In genomic region chr3R:20558106-20558489, dm6 we compare ENCODE assay signal across 2 fruit fly cellular contexts.
TF ChIP-seq lines count a peak whose summit lies in the region.

No protein-coding gene starts in this region.

TF ChIP-seq in whole organism, embryonic, 481 proteins besides CTCF, POLR2A, EP300 and RAD21 (continued from another document and continues in another):
- TF ChIP-seq vnd (GFP tag; IDR thresholded peaks at IDR 0.05; lab: Robert Waterston, UW; ENCODE audit: partially characterized antibody) = peak; percentile 23; the same call in 1 of the 3 replicates
- 0 out of 2 replicates have a peak, but pooled peaks have one; percentile 22 for TF ChIP-seq CG5953 (GFP tag; IDR thresholded peaks at IDR 0.05; lab: Robert Waterston, UW)
- peak; percentile 61 for TF ChIP-seq CG6791 (GFP tag; IDR thresholded peaks at IDR 0.05; lab: Robert Waterston, UW; ENCODE audit: partially characterized antibody)
- TF ChIP-seq CG31224 (GFP tag; IDR thresholded peaks at IDR 0.05; lab: Robert Waterston, UW) = peak; percentile 25; the same call in 1 of the 2 replicates
- no peak for TF ChIP-seq Chrac-16 (GFP tag; optimal IDR thresholded peaks at IDR 0.05; lab: Kevin White, UChicago)
- no peak for TF ChIP-seq fd64A (GFP tag; optimal IDR thresholded peaks at IDR 0.05; lab: Kevin White, UChicago)
- TF ChIP-seq CG8765 (GFP tag; IDR thresholded peaks at IDR 0.05; lab: Robert Waterston, UW) = peak; percentile 17; the same call in 1 of the 2 replicates
- peak in 1 of 2 experiments; percentile 23 for TF ChIP-seq Hr51 (GFP tag; optimal IDR thresholded peaks at IDR 0.05; lab: Kevin White, UChicago)
- TF ChIP-seq tap (tag; optimal IDR thresholded peaks at IDR 0.05; lab: Kevin White, UChicago) = no peak
- TF ChIP-seq CG9437 (GFP tag; optimal IDR thresholded peaks at IDR 0.05; lab: Kevin White, UChicago) = peak; percentile 13
- peak; percentile 9; the same call in 1 of the 2 replicates for TF ChIP-seq ssp (GFP tag; IDR thresholded peaks at IDR 0.05; lab: Robert Waterston, UW)
- TF ChIP-seq H2.0 (GFP tag; IDR thresholded peaks at IDR 0.05; lab: Robert Waterston, UW) = peak; percentile 20; the same call in 1 of the 2 replicates
- TF ChIP-seq ci (GFP tag; IDR thresholded peaks at IDR 0.05; lab: Robert Waterston, UW) = peak; percentile 59
- peak; percentile 19 for TF ChIP-seq Sox100B (GFP tag; optimal IDR thresholded peaks at IDR 0.05; lab: Kevin White, UChicago)
- TF ChIP-seq dysf (GFP tag; IDR thresholded peaks at IDR 0.05; lab: Robert Waterston, UW) = no peak
- peak; percentile 76 for TF ChIP-seq CG9932 (GFP tag; IDR thresholded peaks at IDR 0.05; lab: Robert Waterston, UW)
- TF ChIP-seq Poxn (GFP tag; IDR thresholded peaks at IDR 0.05; lab: Robert Waterston, UW) = no peak
- TF ChIP-seq Ssrp (tag; optimal IDR thresholded peaks at IDR 0.05; lab: Kevin White, UChicago) = peak; percentile 4
- peak; percentile 27 for TF ChIP-seq CG17328 (GFP tag; IDR thresholded peaks at IDR 0.05; lab: Robert Waterston, UW)
- peak; percentile 70 for TF ChIP-seq NFAT (GFP tag; IDR thresholded peaks at IDR 0.05; lab: Robert Waterston, UW)
- TF ChIP-seq CG2875 (GFP tag; optimal IDR thresholded peaks at IDR 0.05; lab: Kevin White, UChicago) = peak; percentile 1
- peak; percentile 50 for TF ChIP-seq sens (GFP tag; lab: Kevin White, UChicago)
- no peak for TF ChIP-seq mam (GFP tag; optimal IDR thresholded peaks at IDR 0.05; lab: Kevin White, UChicago)
- TF ChIP-seq Ets97D (GFP tag; optimal IDR thresholded peaks at IDR 0.05; lab: Kevin White, UChicago) = peak; percentile 43
- no peak for TF ChIP-seq CG13123 (GFP tag; optimal IDR thresholded peaks at IDR 0.05; lab: Kevin White, UChicago)
- TF ChIP-seq Bdp1 (GFP tag; optimal IDR thresholded peaks at IDR 0.05; lab: Kevin White, UChicago) = no peak
- TF ChIP-seq Neu2 (GFP tag; optimal IDR thresholded peaks at IDR 0.05; lab: Kevin White, UChicago; ENCODE audit: borderline replicate concordance) = no peak
- peak; percentile 68 for TF ChIP-seq CG3847 (GFP tag; IDR thresholded peaks at IDR 0.05; lab: Robert Waterston, UW)
- peak; percentile 7 for TF ChIP-seq Sin3A (optimal IDR thresholded peaks at IDR 0.05; lab: Kevin White, UChicago)
- no peak for TF ChIP-seq stc (GFP tag; IDR thresholded peaks at IDR 0.05; lab: Robert Waterston, UW)
- peak; percentile 71 for TF ChIP-seq Sry-δ (GFP tag; optimal IDR thresholded peaks at IDR 0.05; lab: Kevin White, UChicago)
- peak; percentile 7 for TF ChIP-seq zfh2 (GFP tag; optimal IDR thresholded peaks at IDR 0.05; lab: Kevin White, UChicago)
- TF ChIP-seq MBD-R2 (GFP tag; IDR thresholded peaks at IDR 0.05; lab: Robert Waterston, UW) = peak; percentile 76
- TF ChIP-seq CG18619 (GFP tag; optimal IDR thresholded peaks at IDR 0.05; lab: Kevin White, UChicago) = no peak
- peak; percentile 17 for TF ChIP-seq B-H2 (GFP tag; optimal IDR thresholded peaks at IDR 0.05; lab: Kevin White, UChicago)
- TF ChIP-seq shn (GFP tag; optimal IDR thresholded peaks at IDR 0.05; lab: Kevin White, UChicago) = no peak
- TF ChIP-seq CG7556 (GFP tag; optimal IDR thresholded peaks at IDR 0.05; lab: Kevin White, UChicago) = peak; percentile 17
- TF ChIP-seq Meics (GFP tag; optimal IDR thresholded peaks at IDR 0.05; lab: Kevin White, UChicago) = peak; percentile 20
- no peak for TF ChIP-seq exex (tag; optimal IDR thresholded peaks at IDR 0.05; lab: Kevin White, UChicago)
- no peak for TF ChIP-seq CG7928 (GFP tag; optimal IDR thresholded peaks at IDR 0.05; lab: Kevin White, UChicago)
- TF ChIP-seq CG7963 (GFP tag; IDR thresholded peaks at IDR 0.05; lab: Robert Waterston, UW; ENCODE audit: partially characterized antibody) = 0 out of 3 replicates have a peak, but pooled peaks have one; percentile 5
- TF ChIP-seq HLHmδ (GFP tag; optimal IDR thresholded peaks at IDR 0.05; lab: Kevin White, UChicago) = no peak
- no peak for TF ChIP-seq HLH3B (GFP tag; IDR thresholded peaks at IDR 0.05; lab: Robert Waterston, UW)
- TF ChIP-seq zen (tag; optimal IDR thresholded peaks at IDR 0.05; lab: Kevin White, UChicago) = no peak
- peak; percentile 9 for TF ChIP-seq CG17912 (GFP tag; optimal IDR thresholded peaks at IDR 0.05; lab: Kevin White, UChicago)
- peak; percentile 18 for TF ChIP-seq CG33213 (GFP tag; optimal IDR thresholded peaks at IDR 0.05; lab: Kevin White, UChicago)
- TF ChIP-seq NK7.1 (GFP tag; optimal IDR thresholded peaks at IDR 0.05; lab: Kevin White, UChicago) = no peak
- TF ChIP-seq CG2129 (GFP tag; IDR thresholded peaks at IDR 0.05; lab: Robert Waterston, UW; ENCODE audit: partially characterized antibody) = peak; percentile 48
- peak in 1 of 3 experiments; percentile 43 for TF ChIP-seq lola (GFP tag; optimal IDR thresholded peaks at IDR 0.05; lab: Kevin White, UChicago)
- no peak for TF ChIP-seq Deaf1 (tag; optimal IDR thresholded peaks at IDR 0.05; lab: Kevin White, UChicago)
- TF ChIP-seq CG9215 (GFP tag; IDR thresholded peaks at IDR 0.05; lab: Robert Waterston, UW) = peak; percentile 100
- TF ChIP-seq Nf-YA (GFP tag; IDR thresholded peaks at IDR 0.05; lab: Robert Waterston, UW) = 0 out of 2 replicates have a peak, but pooled peaks have one; percentile 16
- no peak for TF ChIP-seq CG7357 (GFP tag; IDR thresholded peaks at IDR 0.05; lab: Robert Waterston, UW)
- TF ChIP-seq Xrp1 (GFP tag; IDR thresholded peaks at IDR 0.05; lab: Robert Waterston, UW) = no peak
- TF ChIP-seq CG34376 (GFP tag; optimal IDR thresholded peaks at IDR 0.05; lab: Kevin White, UChicago) = no peak
- TF ChIP-seq CG16813 (GFP tag; IDR thresholded peaks at IDR 0.05; lab: Robert Waterston, UW; ENCODE audit: partially characterized antibody) = peak; percentile 57
- TF ChIP-seq Abd-B (GFP tag; optimal IDR thresholded peaks at IDR 0.05; lab: Kevin White, UChicago) = no peak
- TF ChIP-seq Gug (GFP tag; IDR thresholded peaks at IDR 0.05; lab: Robert Waterston, UW) = peak; percentile 21; the same call in 1 of the 4 replicates
- TF ChIP-seq amos (GFP tag; IDR thresholded peaks at IDR 0.05; lab: Robert Waterston, UW; ENCODE audit: partially characterized antibody) = peak; percentile 80
- TF ChIP-seq MTF-1 (GFP tag; optimal IDR thresholded peaks at IDR 0.05; lab: Kevin White, UChicago; ENCODE audit: borderline replicate concordance) = peak; percentile 28
- TF ChIP-seq YL-1 (GFP tag; optimal IDR thresholded peaks at IDR 0.05; lab: Kevin White, UChicago) = peak; percentile 68
- TF ChIP-seq Fer3 (tag; optimal IDR thresholded peaks at IDR 0.05; lab: Kevin White, UChicago) = no peak
- TF ChIP-seq Dll (GFP tag; IDR thresholded peaks at IDR 0.05; lab: Robert Waterston, UW; ENCODE audit: partially characterized antibody) = peak; percentile 69

TF ChIP-seq in whole organism, prepupa, 60 proteins besides CTCF, POLR2A, EP300 and RAD21 (continued from another document):
- TF ChIP-seq Sox102F (GFP tag; optimal IDR thresholded peaks at IDR 0.05; lab: Kevin White, UChicago) (no peak), salr (GFP tag; optimal IDR thresholded peaks at IDR 0.05; lab: Kevin White, UChicago) (peak in 1 of 2 experiments; percentile 3), CG8632 (GFP tag; optimal IDR thresholded peaks at IDR 0.05; lab: Kevin White, UChicago) (no peak), fd59A (GFP tag; optimal IDR thresholded peaks at IDR 0.05; lab: Kevin White, UChicago) (no peak)
